Fruit fly (Drosophila melanogaster): ENCODE results near the gene CG7778.

Gene CG7778

DNA sequence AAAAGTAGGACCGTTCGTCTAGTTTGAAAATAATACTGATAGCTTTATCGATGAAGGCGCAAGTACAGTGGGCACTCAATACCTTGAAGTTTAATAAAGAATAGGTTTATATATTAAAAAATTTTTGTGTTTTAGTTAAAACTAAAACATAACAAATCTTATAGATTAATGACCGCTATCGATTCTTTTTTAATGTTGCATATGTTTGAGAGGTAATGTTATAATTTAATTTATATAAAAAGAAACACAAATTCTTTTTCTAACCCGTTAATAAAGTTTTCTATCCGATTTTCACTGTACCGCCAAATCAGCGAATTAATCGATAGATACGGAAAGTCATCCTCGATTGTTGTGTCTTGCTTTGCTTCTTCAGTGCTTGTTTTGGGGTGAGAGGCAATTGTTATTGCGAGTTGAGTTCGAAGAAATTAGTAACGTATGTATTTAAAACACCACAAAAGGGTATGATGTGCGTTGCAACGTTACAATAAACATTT lies 37.7 kb downstream of the CG7778 start, which contains the start of the genes Dad1 and CG13384 (continued):
- TF ChIP-seq Eip75B (GFP tag; optimal IDR thresholded peaks at IDR 0.05), result peak; percentile 89
- peak; percentile 91 for TF ChIP-seq Met (GFP tag; optimal IDR thresholded peaks at IDR 0.05)
- peak; percentile 89 for TF ChIP-seq CG3919 (GFP tag; optimal IDR thresholded peaks at IDR 0.05)
- peak; percentile 84 for TF ChIP-seq CG8319 (GFP tag; optimal IDR thresholded peaks at IDR 0.05)
- peak; percentile 91 for TF ChIP-seq CG1621 (tag; optimal IDR thresholded peaks at IDR 0.05)
- TF ChIP-seq Sox14 (GFP tag; optimal IDR thresholded peaks at IDR 0.05), result peak; percentile 91
- TF ChIP-seq OdsH (GFP tag; optimal IDR thresholded peaks at IDR 0.05), result peak; percentile 95
- no peak for TF ChIP-seq Hr38 (GFP tag; optimal IDR thresholded peaks at IDR 0.05)
- TF ChIP-seq CG8119 (GFP tag; IDR thresholded peaks at IDR 0.05), result peak; percentile 94
- TF ChIP-seq CG4318 (GFP tag; optimal IDR thresholded peaks at IDR 0.05), result peak; percentile 86
- peak; percentile 89 for TF ChIP-seq cyc (GFP tag; optimal IDR thresholded peaks at IDR 0.05)
- TF ChIP-seq CG6808 (GFP tag; optimal IDR thresholded peaks at IDR 0.05), result peak; percentile 88
- TF ChIP-seq CG31627 (GFP tag; optimal IDR thresholded peaks at IDR 0.05), result peak; percentile 86
- TF ChIP-seq Hr4 (GFP tag; optimal IDR thresholded peaks at IDR 0.05), result peak; percentile 93
- peak; percentile 87 for TF ChIP-seq net (GFP tag; optimal IDR thresholded peaks at IDR 0.05)
- peak; percentile 81 for TF ChIP-seq CG7368 (GFP tag; optimal IDR thresholded peaks at IDR 0.05)
- peak; percentile 78 for TF ChIP-seq CG6854 (GFP tag; optimal IDR thresholded peaks at IDR 0.05)

DNA sequence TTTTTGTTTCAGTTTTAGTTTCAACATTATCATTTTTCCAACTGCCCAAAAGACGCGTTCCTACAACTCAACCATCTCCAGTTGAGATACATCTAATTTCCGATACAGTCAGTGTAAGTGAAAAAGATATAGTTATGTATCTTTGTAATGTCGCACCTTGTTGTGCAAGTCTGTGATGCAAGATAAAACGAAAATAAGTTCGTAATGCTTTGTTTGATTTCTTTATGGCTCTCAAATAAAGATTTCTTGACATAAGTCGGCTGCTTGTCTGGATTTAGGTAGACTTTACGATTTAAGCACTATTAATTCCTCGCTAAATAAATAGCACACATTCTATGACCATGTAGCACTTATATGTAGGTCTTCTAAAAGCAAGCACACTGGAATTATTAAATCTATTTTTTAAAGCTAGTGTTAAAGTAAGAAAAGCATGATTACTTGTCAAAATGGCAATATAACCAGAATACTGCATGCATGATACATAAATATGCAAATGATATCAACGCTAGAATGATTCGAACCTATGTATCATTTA lies 38.6 kb downstream of the CG7778 start:
- TF ChIP-seq CG4318 (GFP tag; optimal IDR thresholded peaks at IDR 0.05) (no peak), CG9139 (GFP tag; optimal IDR thresholded peaks at IDR 0.05) (no peak), fd59A (GFP tag; optimal IDR thresholded peaks at IDR 0.05) (no peak)

DNA sequence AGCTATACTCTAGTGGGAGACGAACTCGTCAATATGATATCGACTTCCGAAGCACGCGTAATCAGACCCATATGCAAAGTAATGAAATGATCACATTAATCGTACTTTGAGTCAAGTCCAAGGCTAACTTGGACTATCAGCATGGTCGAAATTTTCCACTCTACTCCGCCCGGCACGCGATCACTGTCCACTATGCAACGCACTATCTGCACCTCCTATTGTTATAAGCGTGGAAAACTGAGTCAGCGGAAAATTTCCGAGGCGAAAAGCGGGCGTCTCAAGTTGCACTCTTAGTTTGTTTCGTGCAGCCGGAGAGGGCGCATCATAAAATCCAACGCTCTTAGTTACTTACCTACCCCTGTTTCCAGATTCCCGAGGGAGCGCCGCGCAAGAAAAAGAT lies 39.4 kb downstream of the CG7778 start:
- TF ChIP-seq eg (GFP tag; IDR thresholded peaks at IDR 0.05) (no peak), CG4318 (GFP tag; optimal IDR thresholded peaks at IDR 0.05) (no peak), acj6 (GFP tag; optimal IDR thresholded peaks at IDR 0.05) (no peak), Eip75B (GFP tag; optimal IDR thresholded peaks at IDR 0.05) (no peak), Eip78C (GFP tag) (no peak), CG3032 (tag; optimal IDR thresholded peaks at IDR 0.05) (no peak), CG15336 (GFP tag; IDR thresholded peaks at IDR 0.05) (no peak), CG31627 (GFP tag; optimal IDR thresholded peaks at IDR 0.05) (no peak), CG6276 (GFP tag; optimal IDR thresholded peaks at IDR 0.05) (no peak), lz (GFP tag; optimal IDR thresholded peaks at IDR 0.05) (no peak), net (GFP tag; optimal IDR thresholded peaks at IDR 0.05) (no peak), Ets96B (tag; optimal IDR thresholded peaks at IDR 0.05) (no peak)

DNA sequence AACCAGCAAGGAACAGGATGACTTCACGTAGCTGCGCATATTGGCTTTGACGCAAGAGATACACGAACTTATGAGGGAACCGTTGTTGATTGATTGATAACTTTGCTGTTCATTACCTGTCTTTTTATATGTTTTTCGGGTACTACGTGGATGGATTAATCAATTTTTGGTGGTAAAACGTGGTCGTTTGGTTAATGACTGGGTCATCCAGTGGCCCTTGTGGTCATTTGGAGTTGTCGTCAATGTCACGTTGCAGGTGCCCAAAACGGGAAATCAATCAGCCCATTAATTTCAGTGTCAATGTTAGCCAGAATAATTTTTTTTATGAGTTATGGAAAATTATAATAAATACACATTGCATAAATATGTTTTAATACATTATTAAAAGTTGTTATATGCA lies 42.8 kb downstream of the CG7778 start, which contains the start of gene CG42819:
Gene CG42819 (minus strand): TSS at position 101 of the 400 bp plus-strand sequence.
- TF ChIP-seq Gug (GFP tag; IDR thresholded peaks at IDR 0.05) (no peak), Eip75B (GFP tag; optimal IDR thresholded peaks at IDR 0.05) (no peak), CG6163 (GFP tag; IDR thresholded peaks at IDR 0.05) (no peak), lz (GFP tag; optimal IDR thresholded peaks at IDR 0.05) (no peak), Ets21C (GFP tag; optimal IDR thresholded peaks at IDR 0.05) (no peak), Sox102F (GFP tag; optimal IDR thresholded peaks at IDR 0.05) (no peak), CG8319 (GFP tag; optimal IDR thresholded peaks at IDR 0.05) (no peak), salr (GFP tag; optimal IDR thresholded peaks at IDR 0.05) (no peak), CG6854 (GFP tag; optimal IDR thresholded peaks at IDR 0.05) (no peak), Hr4 (GFP tag; optimal IDR thresholded peaks at IDR 0.05) (no peak), net (GFP tag; optimal IDR thresholded peaks at IDR 0.05) (no peak), dac (GFP tag; optimal IDR thresholded peaks at IDR 0.05) (no peak), fd85E (GFP tag; optimal IDR thresholded peaks at IDR 0.05) (no peak), CG10631 (GFP tag; optimal IDR thresholded peaks at IDR 0.05) (no peak), pdm3 (GFP tag; optimal IDR thresholded peaks at IDR 0.05) (no peak), CG15336 (GFP tag; IDR thresholded peaks at IDR 0.05) (no peak), fkh (GFP tag; optimal IDR thresholded peaks at IDR 0.05) (no peak), CG9139 (GFP tag; optimal IDR thresholded peaks at IDR 0.05) (no peak), Ets96B (tag; optimal IDR thresholded peaks at IDR 0.05) (no peak)

Data from whole organism, prepupa.